Worm (Caenorhabditis elegans) whole organism, late embryonic: Measurements from ENCODE around the gene fil-2.

Experiments used
- ceh-9 ChIP-seq: sonication (generic microtip); optimal IDR thresholded peaks from 2 replicates; lab custom pipeline; 2016; ENCODE audit warnings: mild to moderate bottlenecking, missing genetic modification characterization, inconsistent platforms, missing compliant biosample characterization
- elt-4 ChIP-seq: sonication (generic microtip); optimal IDR thresholded peaks from 2 replicates; lab custom pipeline; 2016; ENCODE audit warnings: missing genetic modification characterization, missing compliant biosample characterization
- nfya-1 ChIP-seq: sonication (generic microtip); optimal IDR thresholded peaks from 2 replicates; lab custom pipeline; 2017; ENCODE audit warnings: missing genetic modification characterization, mild to moderate bottlenecking, missing compliant biosample characterization, antibody characterized with exemption, moderate library complexity

ce11 chrV:6326394-6326793, 47.6 kb downstream of the fil-2 start:
- TF ChIP-seq elt-4 (tag; lab: Kevin White, UChicago) (no peak), nfya-1 (tag; lab: Kevin White, UChicago) (no peak), ceh-9 (tag; lab: Kevin White, UChicago) (no peak)
